Worm (Caenorhabditis elegans) whole organism, L1 larva: ENCODE results near the gene lgc-53.

Source experiments
- C16A3.4 ChIP-seq: fragments of 150-350 bp; optimal IDR thresholded peaks from 2 replicates; lab custom pipeline; 2014; ENCODE audit warnings: missing biosample characterization, missing genetic modification characterization
- ama-1 ChIP-seq: fragments of 150-350 bp; optimal IDR thresholded peaks from 2 replicates; lab custom pipeline; 2014
- ceh-63 ChIP-seq: fragments of 200-800 bp; sonication (Bioruptor generic); optimal IDR thresholded peaks from 2 replicates; lab custom pipeline; 2018; ENCODE audit warnings: mild to moderate bottlenecking, missing genetic modification characterization, missing compliant biosample characterization
- ceh-8 ChIP-seq: fragments of 200-800 bp; sonication (Bioruptor generic); optimal IDR thresholded peaks from 2 replicates; lab custom pipeline; 2018; ENCODE audit warnings: mild to moderate bottlenecking, missing genetic modification characterization, moderate library complexity, missing compliant biosample characterization
- ceh-82 ChIP-seq, 3 experiments: fragments of 150-350 bp in 1 of 3; sonication (generic microtip) in 2 of 3; optimal IDR thresholded peaks; 2 replicates each; lab custom pipeline; 2014 to 2017; ENCODE audit warnings: missing biosample characterization in 3 of 3, missing genetic modification characterization in 3 of 3
- ces-1 ChIP-seq: fragments of 150-350 bp; optimal IDR thresholded peaks from 2 replicates; lab custom pipeline; 2014; ENCODE audit warnings: missing biosample characterization, missing genetic modification reagents, missing genetic modification characterization
- dpl-1 ChIP-seq, 3 experiments: fragments of 150-350 bp in 2 of 3; sonication (generic microtip) in 1 of 3; optimal IDR thresholded peaks; 2 replicates each; lab custom pipeline; 2014 to 2017; ENCODE audit warnings: missing biosample characterization in 3 of 3, missing genetic modification characterization in 3 of 3, missing genetic modification reagents in 3 of 3
- dsc-1 ChIP-seq: sonication (generic microtip); optimal IDR thresholded peaks from 2 replicates; lab custom pipeline; 2016; ENCODE audit warnings: mild to moderate bottlenecking, missing genetic modification characterization, missing compliant biosample characterization
- efl-3 ChIP-seq: fragments of 200-800 bp; sonication (Bioruptor generic); optimal IDR thresholded peaks from 2 replicates; lab custom pipeline; 2018; ENCODE audit warnings: mild to moderate bottlenecking, missing genetic modification characterization, missing compliant biosample characterization
- egl-13 ChIP-seq: sonication (generic microtip); optimal IDR thresholded peaks from 2 replicates; lab custom pipeline; 2016; ENCODE audit warnings: missing genotype, missing genetic modification reagents, missing genetic modification characterization, missing compliant biosample characterization
- egl-27 ChIP-seq, 2 experiments: fragments of 150-350 bp in 1 of 2; sonication (generic microtip); optimal IDR thresholded peaks; 3 replicates each; lab custom pipeline; 2017 to 2018; ENCODE audit warnings: missing biosample characterization in 2 of 2, missing genetic modification characterization in 2 of 2, missing genetic modification reagents in 2 of 2
- elt-2 ChIP-seq: sonication (generic microtip); optimal IDR thresholded peaks from 2 replicates; lab custom pipeline; 2016; ENCODE audit warnings: missing genetic modification characterization, mild to moderate bottlenecking, inconsistent platforms, missing compliant biosample characterization, missing genetic modification reagents
- fkh-10 ChIP-seq: sonication (generic microtip); optimal IDR thresholded peaks from 2 replicates; lab custom pipeline; 2017; ENCODE audit warnings: missing biosample characterization, missing genetic modification reagents, missing genetic modification characterization
- fkh-4 ChIP-seq: sonication (generic microtip); optimal IDR thresholded peaks from 2 replicates; lab custom pipeline; 2016; ENCODE audit warnings: missing compliant biosample characterization, missing genetic modification characterization, borderline replicate concordance
- fkh-8 ChIP-seq: sonication (generic microtip); optimal IDR thresholded peaks from 2 replicates; lab custom pipeline; 2016; ENCODE audit warnings: mild to moderate bottlenecking, missing genetic modification characterization, missing compliant biosample characterization
- fos-1 ChIP-seq: fragments of 150-350 bp; optimal IDR thresholded peaks from 2 replicates; lab custom pipeline; 2014; ENCODE audit warnings: missing biosample characterization, missing genetic modification characterization
- hlh-4 ChIP-seq: sonication (generic microtip); optimal IDR thresholded peaks from 2 replicates; lab custom pipeline; 2016; ENCODE audit warnings: mild to moderate bottlenecking, missing genetic modification characterization, missing compliant biosample characterization
- hpl-2 ChIP-seq: fragments of 150-350 bp; optimal IDR thresholded peaks from 2 replicates; lab custom pipeline; 2014; ENCODE audit warnings: missing biosample characterization, missing genetic modification reagents, missing genetic modification characterization
- irx-1 ChIP-seq: sonication (generic microtip); optimal IDR thresholded peaks from 2 replicates; lab custom pipeline; 2016; ENCODE audit warnings: missing genetic modification characterization, missing compliant biosample characterization
- isw-1 ChIP-seq: fragments of 200-800 bp; sonication (Bioruptor generic); IDR thresholded peaks from 2 replicates; pipeline ENCODE4 v1.3.6; 2022; ENCODE audit warnings: missing genetic modification characterization, missing compliant biosample characterization
- jun-1 ChIP-seq: fragments of 150-350 bp; optimal IDR thresholded peaks from 2 replicates; lab custom pipeline; 2014; ENCODE audit warnings: missing biosample characterization, missing genetic modification reagents, missing genetic modification characterization
- lin-13 ChIP-seq: fragments of 150-350 bp; optimal IDR thresholded peaks from 2 replicates; lab custom pipeline; 2014; ENCODE audit warnings: missing biosample characterization, missing genetic modification reagents, missing genetic modification characterization
- lin-14 ChIP-seq: fragments of 200-800 bp; sonication (Bioruptor generic); optimal IDR thresholded peaks from 2 replicates; lab custom pipeline; 2018; ENCODE audit warnings: mild to moderate bottlenecking, missing genetic modification characterization, moderate library complexity, missing compliant biosample characterization
- lsy-2 ChIP-seq, 2 experiments: fragments of 150-350 bp; optimal IDR thresholded peaks; 2 replicates each; lab custom pipeline; 2014; ENCODE audit warnings: missing biosample characterization in 2 of 2, missing genetic modification characterization in 2 of 2
- mab-9 ChIP-seq: fragments of 200-800 bp; sonication (Bioruptor generic); IDR thresholded peaks from 2 replicates; pipeline ENCODE4 v1.3.6; 2022; ENCODE audit warnings: missing genetic modification reagents, missing genetic modification characterization, missing compliant biosample characterization
- mdl-1 ChIP-seq, 2 experiments: fragments of 150-350 bp; optimal IDR thresholded peaks; 2 replicates each; lab custom pipeline; 2014 to 2017; ENCODE audit warnings: missing biosample characterization in 2 of 2, missing genetic modification characterization in 2 of 2, inconsistent platforms in 1 of 2
- mef-2 ChIP-seq: fragments of 150-350 bp; optimal IDR thresholded peaks from 2 replicates; lab custom pipeline; 2014; ENCODE audit warnings: missing biosample characterization, missing genetic modification characterization
- nhr-11 ChIP-seq: fragments of 150-350 bp; optimal IDR thresholded peaks from 2 replicates; lab custom pipeline; 2014; ENCODE audit warnings: missing biosample characterization, missing genetic modification characterization
- nhr-12 ChIP-seq: sonication (generic microtip); optimal IDR thresholded peaks from 2 replicates; lab custom pipeline; 2017; ENCODE audit warnings: missing biosample characterization, missing genetic modification characterization
- nhr-19 ChIP-seq: fragments of 200-800 bp; sonication (Bioruptor generic); conservative IDR thresholded peaks from 2 replicates; pipeline ENCODE4 v1.3.6; 2022; ENCODE audit warnings: missing genetic modification characterization, missing compliant biosample characterization
- nhr-20 ChIP-seq: sonication (generic microtip); optimal IDR thresholded peaks from 2 replicates; lab custom pipeline; 2016; ENCODE audit warnings: mild to moderate bottlenecking, missing genetic modification characterization, missing compliant biosample characterization
- nhr-28 ChIP-seq: fragments of 150-350 bp; optimal IDR thresholded peaks from 2 replicates; lab custom pipeline; 2014; ENCODE audit warnings: missing biosample characterization, missing genetic modification characterization
- nhr-47 ChIP-seq: sonication (generic microtip); optimal IDR thresholded peaks from 2 replicates; lab custom pipeline; 2016; ENCODE audit warnings: mild to moderate bottlenecking, missing genetic modification characterization, moderate library complexity, missing compliant biosample characterization
- nhr-71 ChIP-seq: sonication (generic microtip); optimal IDR thresholded peaks from 2 replicates; lab custom pipeline; 2016; ENCODE audit warnings: mild to moderate bottlenecking, missing genetic modification characterization, moderate library complexity, missing compliant biosample characterization
- nhr-77 ChIP-seq: fragments of 150-350 bp; optimal IDR thresholded peaks from 2 replicates; lab custom pipeline; 2014; ENCODE audit warnings: missing biosample characterization, missing genetic modification characterization
- nhr-85 ChIP-seq: sonication (generic microtip); peaks from one replicate; lab custom pipeline; 2016; ENCODE audit warnings: missing genetic modification characterization, inconsistent platforms, missing compliant biosample characterization
- nhr-90 ChIP-seq: sonication (generic microtip); optimal IDR thresholded peaks from 2 replicates; lab custom pipeline; 2016; ENCODE audit warnings: mild to moderate bottlenecking, missing genetic modification characterization, missing compliant biosample characterization; ENCODE audit not compliant: poor library complexity
- pqm-1 ChIP-seq: sonication (generic microtip); optimal IDR thresholded peaks from 3 replicates; lab custom pipeline; 2017; ENCODE audit warnings: missing biosample characterization, missing genetic modification characterization
- rnt-1 ChIP-seq: sonication (generic microtip); optimal IDR thresholded peaks from 2 replicates; lab custom pipeline; 2016; ENCODE audit warnings: mild to moderate bottlenecking, missing genetic modification characterization, moderate library complexity, missing compliant biosample characterization
- snu-23 ChIP-seq: sonication (generic microtip); optimal IDR thresholded peaks from 2 replicates; lab custom pipeline; 2016; ENCODE audit warnings: missing genetic modification characterization, missing compliant biosample characterization
- sptf-1 ChIP-seq: fragments of 150-350 bp; optimal IDR thresholded peaks from 2 replicates; lab custom pipeline; 2014; ENCODE audit warnings: missing biosample characterization, missing genetic modification characterization
- swsn-7 ChIP-seq: sonication (generic microtip); optimal IDR thresholded peaks from 2 replicates; lab custom pipeline; 2016; ENCODE audit warnings: missing genetic modification characterization, missing compliant biosample characterization
- unc-86 ChIP-seq: sonication (generic microtip); optimal IDR thresholded peaks from 2 replicates; lab custom pipeline; 2016; ENCODE audit warnings: missing genetic modification characterization, missing compliant biosample characterization
- xbp-1 ChIP-seq: sonication (generic microtip); optimal IDR thresholded peaks from 2 replicates; lab custom pipeline; 2016; ENCODE audit warnings: missing genetic modification characterization, missing compliant biosample characterization
- ztf-11 ChIP-seq, 2 experiments: sonication (generic microtip); optimal IDR thresholded peaks; 2 replicates each; lab custom pipeline; 2016 to 2017; ENCODE audit warnings: missing genetic modification characterization in 2 of 2, missing biosample characterization in 1 of 2, missing compliant biosample characterization in 1 of 2
- ztf-4 ChIP-seq: fragments of 150-350 bp; optimal IDR thresholded peaks from 2 replicates; lab custom pipeline; 2014; ENCODE audit warnings: missing biosample characterization, missing genetic modification characterization

The lgc-53 gene

ce11 chrX:16732259-16732658 is 20.8 kb downstream of the lgc-53 start:
- no peak for TF ChIP-seq fos-1 (tag; lab: Kevin White, UChicago)
- TF ChIP-seq lin-14 (GFP tag; lab: Kevin White, UChicago): peak; percentile 84
- peak; percentile 62 for TF ChIP-seq fkh-8
- TF ChIP-seq ceh-8 (GFP tag; lab: Kevin White, UChicago): no peak
- TF ChIP-seq mdl-1 (tag; optimal IDR thresholded peaks at IDR 0.05; lab: Kevin White, UChicago): peak in 1 of 2 experiments; percentile 34
- peak; percentile 49 for TF ChIP-seq snu-23 (GFP tag; lab: Kevin White, UChicago)
- TF ChIP-seq ztf-11 (tag; optimal IDR thresholded peaks at IDR 0.05; lab: Kevin White, UChicago): no peak
- peak in 1 of 3 experiments; percentile 11 for TF ChIP-seq ceh-82 (tag; optimal IDR thresholded peaks at IDR 0.05; lab: Kevin White, UChicago)
- peak; percentile 54 for TF ChIP-seq nhr-20 (tag; lab: Kevin White, UChicago)
- peak; percentile 30 for TF ChIP-seq dsc-1 (tag; lab: Kevin White, UChicago)
- TF ChIP-seq irx-1: no peak
- TF ChIP-seq dpl-1 (GFP tag; optimal IDR thresholded peaks at IDR 0.05; lab: Kevin White, UChicago): no peak
- peak; percentile 35 for TF ChIP-seq rnt-1
- TF ChIP-seq nhr-47 (tag; lab: Kevin White, UChicago): peak; percentile 42
- no peak for TF ChIP-seq elt-2 (tag; lab: Kevin White, UChicago)
- TF ChIP-seq pqm-1: no peak
- peak; percentile 11 to 38 for TF ChIP-seq lsy-2 (tag; optimal IDR thresholded peaks at IDR 0.05; lab: Kevin White, UChicago)
- peak; percentile 49 for TF ChIP-seq nhr-11 (tag; lab: Kevin White, UChicago)
- TF ChIP-seq nhr-19 (GFP tag; lab: Robert Waterston, UW): peak; percentile 23
- peak; percentile 83 for TF ChIP-seq nhr-71

- TF ChIP-seq ces-1 (GFP tag; lab: Kevin White, UChicago) (no peak), C16A3.4 (no peak), lin-14 (GFP tag; lab: Kevin White, UChicago) (peak; percentile 45), nhr-77 (tag; lab: Kevin White, UChicago) (peak; percentile 17), isw-1 (GFP tag; lab: Robert Waterston, UW) (no peak), efl-3 (GFP tag; lab: Kevin White, UChicago) (no peak), nhr-28 (tag; lab: Kevin White, UChicago) (no peak), dsc-1 (tag; lab: Kevin White, UChicago) (no peak)
Observed at ce11 chrX:16733411-16733810, 21.9 kb downstream of the lgc-53 start.

- TF ChIP-seq nhr-85 (tag; lab: Kevin White, UChicago): peak; percentile 45
- peak; percentile 11 for TF ChIP-seq mef-2 (tag; lab: Kevin White, UChicago)
- TF ChIP-seq fkh-10 (GFP tag; lab: Kevin White, UChicago): no peak
- TF ChIP-seq lin-14 (GFP tag; lab: Kevin White, UChicago): peak; percentile 44
- TF ChIP-seq nhr-47 (tag; lab: Kevin White, UChicago): no peak
Observed at ce11 chrX:16734970-16735369, 23.5 kb downstream of the lgc-53 start.

ce11 chrX:16737478-16737877 is 26.0 kb downstream of the lgc-53 start:
- TF ChIP-seq lin-13 (GFP tag; lab: Kevin White, UChicago) (no peak), nhr-12 (tag; lab: Kevin White, UChicago) (no peak), xbp-1 (tag; lab: Kevin White, UChicago) (no peak), fkh-10 (GFP tag; lab: Kevin White, UChicago) (peak; percentile 1), hpl-2 (GFP tag; lab: Kevin White, UChicago) (no peak), ama-1 (lab: Kevin White, UChicago) (no peak), fkh-8 (peak; percentile 70), ceh-82 (tag; optimal IDR thresholded peaks at IDR 0.05; lab: Kevin White, UChicago) (no peak), hlh-4 (tag; lab: Kevin White, UChicago) (no peak), sptf-1 (tag; lab: Kevin White, UChicago) (no peak), nhr-20 (tag; lab: Kevin White, UChicago) (peak; percentile 9), egl-27 (tag; optimal IDR thresholded peaks at IDR 0.05; lab: Kevin White, UChicago) (no peak), lin-14 (GFP tag; lab: Kevin White, UChicago) (peak; percentile 73), ztf-11 (tag; optimal IDR thresholded peaks at IDR 0.05; lab: Kevin White, UChicago) (no peak), nhr-90 (no peak), nhr-19 (GFP tag; lab: Robert Waterston, UW) (no peak), mab-9 (GFP tag; lab: Robert Waterston, UW) (no peak), nhr-47 (tag; lab: Kevin White, UChicago) (peak; percentile 41), ztf-4 (tag; lab: Kevin White, UChicago) (peak; percentile 6), jun-1 (tag; lab: Kevin White, UChicago) (no peak), unc-86 (tag; lab: Kevin White, UChicago) (peak; percentile 66), fkh-4 (tag; lab: Kevin White, UChicago) (no peak), egl-13 (tag; lab: Kevin White, UChicago) (peak; percentile 42), swsn-7 (peak; percentile 23), ceh-63 (GFP tag; lab: Kevin White, UChicago) (no peak), isw-1 (GFP tag; lab: Robert Waterston, UW) (no peak), nhr-71 (peak; percentile 67), efl-3 (GFP tag; lab: Kevin White, UChicago) (no peak)
